Fruit fly (Drosophila melanogaster) S2 (cell line): ENCODE results near the gene sim.

ENCODE experiments used
- CG8478 ChIP-seq: fragments of >200 bp; optimal IDR thresholded peaks from 2 replicates; lab custom pipeline; 2018
- CTCF ChIP-seq, 2 experiments: fragments of >200 bp; optimal IDR thresholded peaks; 2 replicates each; lab custom pipeline; 2018

- TF ChIP-seq CG8478 (lab: Kevin White, UChicago) (no peak), CTCF (optimal IDR thresholded peaks at IDR 0.05; lab: Kevin White, UChicago) (no peak)
Observed at dm6 chr3R:13032975-13033445, 24.5 kb upstream of the sim start.
